Fruit fly (Drosophila melanogaster) Kc167 (cell line): ENCODE measurements around the gene CG1979.

ENCODE experiments used
- Myc ChIP-seq: fragments of >200 bp; optimal IDR thresholded peaks from 2 replicates; lab custom pipeline; 2017; ENCODE audit warnings: missing external identifiers
- Sin3A ChIP-seq: fragments of >200 bp; optimal IDR thresholded peaks from 2 replicates; lab custom pipeline; 2018; ENCODE audit warnings: missing external identifiers
- h ChIP-seq: fragments of >200 bp; optimal IDR thresholded peaks from 3 replicates; lab custom pipeline; 2018; ENCODE audit warnings: missing external identifiers
- insv ChIP-seq: fragments of >200 bp; optimal IDR thresholded peaks from 3 replicates; lab custom pipeline; 2018; ENCODE audit warnings: missing external identifiers
- psq ChIP-seq: fragments of >200 bp; optimal IDR thresholded peaks from 2 replicates; lab custom pipeline; 2017; ENCODE audit warnings: missing external identifiers
- ttk ChIP-seq: sonication (Bioruptor generic); optimal IDR thresholded peaks from 2 replicates; lab custom pipeline; 2017; ENCODE audit warnings: missing external identifiers

The CG1979 gene

dm6 chr3R:7089522-7090336 is 35.3 kb downstream of the CG1979 start:
- TF ChIP-seq ttk (lab: Kevin White, UChicago) (no peak), psq (lab: Kevin White, UChicago) (no peak), h (lab: Kevin White, UChicago) (no peak), Sin3A (lab: Kevin White, UChicago) (no peak), Myc (lab: Kevin White, UChicago) (no peak), insv (lab: Kevin White, UChicago) (no peak)

- no peak for TF ChIP-seq Myc (lab: Kevin White, UChicago)
Measured at dm6 chr3R:7090337-7090830, 36.0 kb downstream of the CG1979 start.

- TF ChIP-seq Sin3A (lab: Kevin White, UChicago): no peak
- no peak for TF ChIP-seq Myc (lab: Kevin White, UChicago)
- TF ChIP-seq insv (lab: Kevin White, UChicago): no peak
- no peak for TF ChIP-seq ttk (lab: Kevin White, UChicago)
- no peak for TF ChIP-seq h (lab: Kevin White, UChicago)
- no peak for TF ChIP-seq psq (lab: Kevin White, UChicago)
Measured at dm6 chr3R:7091904-7092303, 37.5 kb downstream of the CG1979 start.

- TF ChIP-seq insv (lab: Kevin White, UChicago) (no peak), Sin3A (lab: Kevin White, UChicago) (no peak), ttk (lab: Kevin White, UChicago) (no peak), psq (lab: Kevin White, UChicago) (no peak), Myc (lab: Kevin White, UChicago) (no peak), h (lab: Kevin White, UChicago) (no peak)
Measured at dm6 chr3R:7093592-7093991, 39.2 kb downstream of the CG1979 start.

- TF ChIP-seq Sin3A (lab: Kevin White, UChicago) (no peak), ttk (lab: Kevin White, UChicago) (no peak)
Measured at dm6 chr3R:7094368-7094767, 40.0 kb downstream of the CG1979 start.

dm6 chr3R:7102853-7103833 is 48.8 kb downstream of the CG1979 start:
- TF ChIP-seq ttk (lab: Kevin White, UChicago) (no peak), psq (lab: Kevin White, UChicago) (no peak), Myc (lab: Kevin White, UChicago) (no peak), insv (lab: Kevin White, UChicago) (no peak), Sin3A (lab: Kevin White, UChicago) (no peak), h (lab: Kevin White, UChicago) (no peak)

- TF ChIP-seq ttk (lab: Kevin White, UChicago): no peak
- no peak for TF ChIP-seq Sin3A (lab: Kevin White, UChicago)
- no peak for TF ChIP-seq h (lab: Kevin White, UChicago)
- no peak for TF ChIP-seq psq (lab: Kevin White, UChicago)
- no peak for TF ChIP-seq Myc (lab: Kevin White, UChicago)
- TF ChIP-seq insv (lab: Kevin White, UChicago): no peak
Measured at dm6 chr3R:7104308-7104707, 49.9 kb downstream of the CG1979 start.

- no peak for TF ChIP-seq insv (lab: Kevin White, UChicago)
Measured at dm6 chr3R:7105503-7106164, 51.2 kb downstream of the CG1979 start.

dm6 chr3R:7107713-7108588 is 53.6 kb downstream of the CG1979 start:
- no peak for TF ChIP-seq Myc (lab: Kevin White, UChicago)
- no peak for TF ChIP-seq insv (lab: Kevin White, UChicago)
- no peak for TF ChIP-seq psq (lab: Kevin White, UChicago)
- no peak for TF ChIP-seq h (lab: Kevin White, UChicago)
- TF ChIP-seq ttk (lab: Kevin White, UChicago): no peak
- TF ChIP-seq Sin3A (lab: Kevin White, UChicago): no peak
